Fruit fly (Drosophila melanogaster) whole organism, embryonic: ENCODE measurements around the gene tral.

Experiments
- CG4707 ChIP-seq: fragments of 200-800 bp; sonication (Bioruptor generic); optimal IDR thresholded peaks from 2 replicates; lab custom pipeline; 2018; ENCODE audit warnings: missing biosample characterization, mild to moderate bottlenecking, missing genetic modification characterization, moderate library complexity
- mam ChIP-seq: fragments of 200-800 bp; sonication (Bioruptor generic); optimal IDR thresholded peaks from 3 replicates; lab custom pipeline; 2016; ENCODE audit warnings: missing biosample characterization, missing genetic modification characterization
- pfk ChIP-seq: fragments of 200-800 bp; sonication (Bioruptor generic); optimal IDR thresholded peaks from 2 replicates; lab custom pipeline; 2018; ENCODE audit warnings: missing biosample characterization, mild to moderate bottlenecking, missing genetic modification characterization, moderate library complexity

DNA sequence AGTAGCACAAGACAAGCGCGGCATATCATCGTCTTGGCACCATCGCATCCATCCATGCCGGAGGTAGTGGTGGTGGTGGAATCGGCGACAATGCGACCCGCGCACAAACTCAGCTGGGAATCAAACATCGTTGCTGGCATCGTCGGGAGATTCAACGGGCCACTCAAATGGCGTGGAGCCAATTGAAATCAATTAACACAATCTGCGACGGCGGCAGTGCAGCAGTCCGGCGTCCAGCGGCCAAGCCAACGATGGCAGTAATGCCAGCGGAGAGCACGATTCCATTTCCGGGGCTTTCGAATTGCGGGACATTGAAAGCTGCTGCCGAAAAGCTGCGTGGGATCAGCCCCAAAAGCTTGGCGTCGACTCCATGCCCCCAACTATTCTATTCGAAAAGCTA is 7.3 kb upstream of the tral start, which contains the start of gene CG10654:
- no peak for TF ChIP-seq pfk (GFP tag; lab: Kevin White, UChicago)
- TF ChIP-seq CG4707, result no peak
- TF ChIP-seq mam, result no peak
